Worm (Caenorhabditis elegans): ENCODE results near the gene clec-132.

Gene clec-132

ce11 chrII:3570927-3571538 lies 5.8 kb upstream of the clec-132 start, which contains the start of the genes clec-128 and clec-129:
clec-128 (minus strand) TSS chrII:3571027.
clec-129 (plus strand) TSS chrII:3571488.
- TF ChIP-seq madf-2 (tag; optimal IDR thresholded peaks at IDR 0.05) (no peak), ceh-30 (tag; optimal IDR thresholded peaks at IDR 0.05) (no peak), C08G9.2 (tag; optimal IDR thresholded peaks at IDR 0.05) (no peak), pros-1 (tag; optimal IDR thresholded peaks at IDR 0.05) (no peak), ceh-14 (tag; optimal IDR thresholded peaks at IDR 0.05) (no peak), ztf-16 (tag; optimal IDR thresholded peaks at IDR 0.05) (no peak), ama-1 (optimal IDR thresholded peaks at IDR 0.05) (no peak), ahr-1 (tag; optimal IDR thresholded peaks at IDR 0.05) (no peak), hlh-15 (tag; optimal IDR thresholded peaks at IDR 0.05) (no peak), ceh-22 (tag; optimal IDR thresholded peaks at IDR 0.05) (no peak), nfya-1 (tag; optimal IDR thresholded peaks at IDR 0.05) (no peak), fax-1 (tag; optimal IDR thresholded peaks at IDR 0.05) (no peak), pha-4 (tag; optimal IDR thresholded peaks at IDR 0.05) (no peak), hlh-13 (GFP tag; optimal IDR thresholded peaks at IDR 0.05) (no peak), unc-3 (GFP tag; conservative IDR thresholded peaks at IDR 0.05) (no peak), unc-3 (tag; optimal IDR thresholded peaks at IDR 0.05) (no peak), tbx-7 (tag; optimal IDR thresholded peaks at IDR 0.05) (no peak), mec-3 (tag; optimal IDR thresholded peaks at IDR 0.05; ENCODE audit: borderline replicate concordance) (no peak), ttx-3 (tag; optimal IDR thresholded peaks at IDR 0.05) (no peak)

ce11 chrII:3573255-3573654 lies 3.6 kb upstream of the clec-132 start, which contains the start of gene clec-130:
clec-130 (plus strand) TSS chrII:3573555.
- no peak for TF ChIP-seq dmd-4 (tag; optimal IDR thresholded peaks at IDR 0.05; ENCODE audit: borderline replicate concordance)
- no peak for TF ChIP-seq nfya-1 (tag; optimal IDR thresholded peaks at IDR 0.05)
- TF ChIP-seq ceh-19 (GFP tag; optimal IDR thresholded peaks at IDR 0.05), result no peak
- TF ChIP-seq hlh-8 (tag; optimal IDR thresholded peaks at IDR 0.05), result no peak
- TF ChIP-seq ceh-48 (tag; optimal IDR thresholded peaks at IDR 0.05), result no peak
- TF ChIP-seq elt-2 (tag; optimal IDR thresholded peaks at IDR 0.05), result no peak
- TF ChIP-seq ets-4 (tag; optimal IDR thresholded peaks at IDR 0.05), result no peak

- TF ChIP-seq hlh-15 (tag; optimal IDR thresholded peaks at IDR 0.05), result no peak
- no peak for TF ChIP-seq elt-2 (tag; optimal IDR thresholded peaks at IDR 0.05)
- TF ChIP-seq Y22D7AL.16 (tag; optimal IDR thresholded peaks at IDR 0.05), result no peak
Measured at ce11 chrII:3578121-3578520, 1.3 kb downstream of the clec-132 start, which contains the start of gene clec-133. clec-133 (plus strand) TSS chrII:3578421.

ce11 chrII:3579767-3580166 lies 2.9 kb downstream of the clec-132 start, which contains the start of gene clec-134:
clec-134 (plus strand) TSS chrII:3580067.
- no peak for TF ChIP-seq tbx-7 (tag; optimal IDR thresholded peaks at IDR 0.05)
- TF ChIP-seq hlh-6 (tag; optimal IDR thresholded peaks at IDR 0.05), result no peak
- no peak for TF ChIP-seq C08G9.2 (tag; optimal IDR thresholded peaks at IDR 0.05)
- TF ChIP-seq ceh-48 (tag; optimal IDR thresholded peaks at IDR 0.05), result no peak
- TF ChIP-seq che-1 (tag; optimal IDR thresholded peaks at IDR 0.05), result no peak
- TF ChIP-seq T23F11.4 (GFP tag; optimal IDR thresholded peaks at IDR 0.05), result no peak
- no peak for TF ChIP-seq gmeb-2 (tag; optimal IDR thresholded peaks at IDR 0.05)
- no peak for TF ChIP-seq ceh-22 (tag; optimal IDR thresholded peaks at IDR 0.05)
- TF ChIP-seq sox-2 (GFP tag; IDR thresholded peaks at IDR 0.05), result no peak

- no peak for TF ChIP-seq unc-55 (GFP tag; optimal IDR thresholded peaks at IDR 0.05)
- TF ChIP-seq eyg-1 (tag; optimal IDR thresholded peaks at IDR 0.05), result no peak
Measured at ce11 chrII:3581752-3582151, 4.9 kb downstream of the clec-132 start, which contains the start of gene srh-59. srh-59 (plus strand) TSS chrII:3582052.

All from whole organism, late embryonic.